Worm (Caenorhabditis elegans): ENCODE results near the gene srv-6.
A peak's percentile ranks its signal among the peaks of the same experiment; 100 is the strongest.
"Not testable (repeated sequence)": the region's sequence is repeated elsewhere in the genome, so short reads cannot be mapped to it uniquely, and the experiment has no call there.

srv-6 gene

ce11 chrX:4256761-4257160 lies at the start of gene srv-6:
Gene srv-6 (plus strand): TSS chrX:4257061.
- TF ChIP-seq him-1 (tag; optimal IDR thresholded peaks at IDR 0.05): no peak
- TF ChIP-seq dao-5 (tag; optimal IDR thresholded peaks at IDR 0.05): no peak
- no peak for TF ChIP-seq W03F9.2 (tag; optimal IDR thresholded peaks at IDR 0.05)

- TF ChIP-seq dao-5, W03F9.2, him-1 (tag; optimal IDR thresholded peaks at IDR 0.05): not testable (repeated sequence)
Observed at ce11 chrX:4207385-4207784, 49.5 kb upstream of the srv-6 start, which contains the start of gene F20B6.9. Gene F20B6.9 (minus strand): TSS chrX:4207485.

- TF ChIP-seq dao-5 (tag; optimal IDR thresholded peaks at IDR 0.05) (no peak), W03F9.2 (tag; optimal IDR thresholded peaks at IDR 0.05) (peak; percentile 23), him-1 (tag; optimal IDR thresholded peaks at IDR 0.05) (no peak)
Observed at ce11 chrX:4208495-4208894, 48.4 kb upstream of the srv-6 start.

ce11 chrX:4209131-4209530 lies 47.7 kb upstream of the srv-6 start:
- TF ChIP-seq dao-5 (tag; optimal IDR thresholded peaks at IDR 0.05) (peak; percentile 90), W03F9.2 (tag; optimal IDR thresholded peaks at IDR 0.05) (peak; percentile 98), him-1 (tag; optimal IDR thresholded peaks at IDR 0.05) (peak; percentile 100)

- no peak for TF ChIP-seq W03F9.2 (tag; optimal IDR thresholded peaks at IDR 0.05)
- no peak for TF ChIP-seq dao-5 (tag; optimal IDR thresholded peaks at IDR 0.05)
- TF ChIP-seq him-1 (tag; optimal IDR thresholded peaks at IDR 0.05): peak; percentile 1
Observed at ce11 chrX:4214643-4215042, 42.2 kb upstream of the srv-6 start.

- TF ChIP-seq W03F9.2 (tag; optimal IDR thresholded peaks at IDR 0.05) (no peak), dao-5 (tag; optimal IDR thresholded peaks at IDR 0.05) (no peak), him-1 (tag; optimal IDR thresholded peaks at IDR 0.05) (no peak)
Observed at ce11 chrX:4215500-4216107, 41.3 kb upstream of the srv-6 start.

- TF ChIP-seq dao-5 (tag; optimal IDR thresholded peaks at IDR 0.05): no peak
- no peak for TF ChIP-seq W03F9.2 (tag; optimal IDR thresholded peaks at IDR 0.05)
- no peak for TF ChIP-seq him-1 (tag; optimal IDR thresholded peaks at IDR 0.05)
Observed at ce11 chrX:4216894-4217293, 40.0 kb upstream of the srv-6 start, which contains the start of the genes F20B6.10 and hpk-1. Gene F20B6.10 (minus strand): TSS chrX:4217196. Gene hpk-1 (minus strand): TSS chrX:4217290.

- TF ChIP-seq him-1 (tag; optimal IDR thresholded peaks at IDR 0.05) (no peak), dao-5 (tag; optimal IDR thresholded peaks at IDR 0.05) (no peak), W03F9.2 (tag; optimal IDR thresholded peaks at IDR 0.05) (no peak)
Observed at ce11 chrX:4218174-4218573, 38.7 kb upstream of the srv-6 start, which contains the start of gene W01H2.2. Gene W01H2.2 (minus strand): TSS chrX:4218458.

- no peak for TF ChIP-seq dao-5 (tag; optimal IDR thresholded peaks at IDR 0.05)
Observed at ce11 chrX:4219487-4219886, 37.4 kb upstream of the srv-6 start.

- TF ChIP-seq dao-5 (tag; optimal IDR thresholded peaks at IDR 0.05): no peak
- no peak for TF ChIP-seq him-1 (tag; optimal IDR thresholded peaks at IDR 0.05)
- TF ChIP-seq W03F9.2 (tag; optimal IDR thresholded peaks at IDR 0.05): no peak
Observed at ce11 chrX:4222200-4222599, 34.7 kb upstream of the srv-6 start.

ce11 chrX:4222779-4223387 lies 34.0 kb upstream of the srv-6 start:
- TF ChIP-seq him-1 (tag; optimal IDR thresholded peaks at IDR 0.05): peak; percentile 93
- TF ChIP-seq W03F9.2 (tag; optimal IDR thresholded peaks at IDR 0.05): no peak
- peak; percentile 65 for TF ChIP-seq dao-5 (tag; optimal IDR thresholded peaks at IDR 0.05)

ce11 chrX:4235752-4236151 lies 21.1 kb upstream of the srv-6 start, which contains the start of gene rab-37:
Gene rab-37 (minus strand): TSS chrX:4235852.
- TF ChIP-seq dao-5 (tag; optimal IDR thresholded peaks at IDR 0.05): no peak
- no peak for TF ChIP-seq W03F9.2 (tag; optimal IDR thresholded peaks at IDR 0.05)

ce11 chrX:4238971-4239370 lies 17.9 kb upstream of the srv-6 start:
- TF ChIP-seq him-1 (tag; optimal IDR thresholded peaks at IDR 0.05) (no peak), dao-5 (tag; optimal IDR thresholded peaks at IDR 0.05) (no peak), W03F9.2 (tag; optimal IDR thresholded peaks at IDR 0.05) (no peak)

- TF ChIP-seq dao-5 (tag; optimal IDR thresholded peaks at IDR 0.05): no peak
- no peak for TF ChIP-seq W03F9.2 (tag; optimal IDR thresholded peaks at IDR 0.05)
- no peak for TF ChIP-seq him-1 (tag; optimal IDR thresholded peaks at IDR 0.05)
Observed at ce11 chrX:4244489-4245123, 12.3 kb upstream of the srv-6 start.

Measured in whole organism, L4/young adult.